Fruit fly (Drosophila melanogaster): ENCODE data around the gene BG642312.
A peak's percentile ranks its signal among the peaks of the same experiment; 100 is the strongest.

Gene BG642312

DNA sequence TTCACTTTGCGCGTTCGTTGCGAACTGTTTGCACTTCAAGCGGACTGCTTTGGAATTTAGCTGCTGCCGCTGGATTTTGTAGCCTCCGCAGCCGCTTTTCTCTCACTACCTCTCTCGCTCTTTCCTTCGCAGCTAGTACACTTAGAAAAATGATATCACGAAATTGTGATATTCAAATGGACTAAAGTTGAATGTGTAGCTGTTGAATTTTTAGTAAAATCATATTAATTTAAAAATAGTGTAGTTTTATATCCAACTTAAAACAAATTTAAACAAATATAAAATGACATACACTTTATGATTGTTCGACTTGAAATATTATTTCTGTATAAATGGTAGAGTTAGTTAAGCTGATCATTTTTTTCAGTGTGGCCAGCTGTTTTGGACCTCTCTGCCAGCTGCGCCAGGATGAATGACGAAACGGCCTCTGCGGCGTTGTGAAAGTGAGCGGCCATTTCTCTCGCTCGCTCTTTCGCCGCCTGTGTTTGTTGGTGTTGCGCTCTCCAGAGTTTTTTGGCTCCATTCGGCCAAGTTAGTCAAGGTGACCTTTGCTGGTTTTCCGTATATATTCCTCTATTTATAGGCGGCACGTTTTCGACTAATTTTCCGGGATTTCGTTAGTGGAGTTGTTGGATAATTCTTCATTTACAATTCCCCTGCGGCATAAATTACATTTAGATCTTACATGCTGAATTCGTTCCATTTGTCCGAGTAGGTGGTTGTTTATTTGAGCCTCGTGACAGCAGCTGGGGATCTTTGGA, 29.6 kb upstream of the BG642312 start, which contains the start of gene Ldh (continued):
- TF ChIP-seq ci (GFP tag; IDR thresholded peaks at IDR 0.05): peak; percentile 89
- peak; percentile 62 for TF ChIP-seq pnt (GFP tag; optimal IDR thresholded peaks at IDR 0.05)
- peak; percentile 95 for TF ChIP-seq Hand (GFP tag; optimal IDR thresholded peaks at IDR 0.05)
- no peak for TF ChIP-seq chinmo (GFP tag; IDR thresholded peaks at IDR 0.05; ENCODE audit: partially characterized antibody)
- TF ChIP-seq ind (GFP tag; optimal IDR thresholded peaks at IDR 0.05): peak; percentile 93
- peak; percentile 68 for TF ChIP-seq Hey (tag; optimal IDR thresholded peaks at IDR 0.05)
- peak; percentile 81 for TF ChIP-seq danr (GFP tag; IDR thresholded peaks at IDR 0.05)
- TF ChIP-seq Elba2 (GFP tag; optimal IDR thresholded peaks at IDR 0.05): peak; percentile 80
- peak; percentile 85 for TF ChIP-seq CG11456 (GFP tag; IDR thresholded peaks at IDR 0.05)
- TF ChIP-seq CG17359 (tag; optimal IDR thresholded peaks at IDR 0.05): peak; percentile 93
- TF ChIP-seq kay (GFP tag; optimal IDR thresholded peaks at IDR 0.05): peak; percentile 90
- no peak for TF ChIP-seq Dll (GFP tag; IDR thresholded peaks at IDR 0.05; ENCODE audit: partially characterized antibody)
- TF ChIP-seq abd-A (tag; optimal IDR thresholded peaks at IDR 0.05): peak; percentile 68
- TF ChIP-seq CG7786 (GFP tag; optimal IDR thresholded peaks at IDR 0.05): peak; percentile 72
- TF ChIP-seq Bgb (GFP tag; IDR thresholded peaks at IDR 0.05; ENCODE audit: partially characterized antibody): no peak
- no peak for TF ChIP-seq bbx (GFP tag; IDR thresholded peaks at IDR 0.05; ENCODE audit: partially characterized antibody)
- TF ChIP-seq CG11085 (GFP tag; IDR thresholded peaks at IDR 0.05): peak; percentile 75
- TF ChIP-seq CG3065 (GFP tag; optimal IDR thresholded peaks at IDR 0.05): peak; percentile 89
- TF ChIP-seq bigmax (GFP tag; optimal IDR thresholded peaks at IDR 0.05): no peak
- TF ChIP-seq CG10565 (GFP tag; optimal IDR thresholded peaks at IDR 0.05): peak; percentile 59
- peak; percentile 81 for TF ChIP-seq Pdp1 (GFP tag; optimal IDR thresholded peaks at IDR 0.05)
- peak; percentile 95 for TF ChIP-seq ATbp (GFP tag; optimal IDR thresholded peaks at IDR 0.05)
- peak; percentile 79 for TF ChIP-seq Kr (GFP tag; optimal IDR thresholded peaks at IDR 0.05)
- TF ChIP-seq gcm (GFP tag; optimal IDR thresholded peaks at IDR 0.05): peak; percentile 97
- no peak for TF ChIP-seq Dp (GFP tag; optimal IDR thresholded peaks at IDR 0.05)
- peak; percentile 87 for TF ChIP-seq CG6765 (GFP tag; optimal IDR thresholded peaks at IDR 0.05)
- TF ChIP-seq CG3847 (GFP tag; IDR thresholded peaks at IDR 0.05): peak; percentile 94
- peak; percentile 78 for TF ChIP-seq sens-2 (GFP tag; IDR thresholded peaks at IDR 0.05)
- peak; percentile 95 for TF ChIP-seq CG13296 (GFP tag; optimal IDR thresholded peaks at IDR 0.05)
- peak; percentile 85 for TF ChIP-seq Jarid2 (GFP tag; optimal IDR thresholded peaks at IDR 0.05)
- peak; percentile 95 for TF ChIP-seq CG11504 (tag; optimal IDR thresholded peaks at IDR 0.05)
- TF ChIP-seq BtbVII (GFP tag; optimal IDR thresholded peaks at IDR 0.05): peak; percentile 95
- peak; percentile 76 for TF ChIP-seq CG10274 (GFP tag; optimal IDR thresholded peaks at IDR 0.05)
- TF ChIP-seq fru (optimal IDR thresholded peaks at IDR 0.05): no peak
- TF ChIP-seq cg (GFP tag; optimal IDR thresholded peaks at IDR 0.05): no peak
- peak; percentile 97 for TF ChIP-seq grau (tag; optimal IDR thresholded peaks at IDR 0.05)
- peak; percentile 91 for TF ChIP-seq Dbx (GFP tag; IDR thresholded peaks at IDR 0.05)
- TF ChIP-seq CG12236 (GFP tag; optimal IDR thresholded peaks at IDR 0.05): peak; percentile 59
- TF ChIP-seq Deaf1 (tag; optimal IDR thresholded peaks at IDR 0.05): peak; percentile 81
- peak; percentile 88 for TF ChIP-seq sd (tag; optimal IDR thresholded peaks at IDR 0.05)
- peak; percentile 94 for TF ChIP-seq Abd-B (GFP tag; optimal IDR thresholded peaks at IDR 0.05)
- TF ChIP-seq CG43689 (GFP tag; IDR thresholded peaks at IDR 0.05): peak; percentile 74; the same call in 1 of the 2 replicates
- TF ChIP-seq CG13123 (GFP tag; optimal IDR thresholded peaks at IDR 0.05): peak; percentile 89
- TF ChIP-seq pita (GFP tag; optimal IDR thresholded peaks at IDR 0.05): no peak
- peak; percentile 87 for TF ChIP-seq CG10959 (GFP tag; IDR thresholded peaks at IDR 0.05)
- TF ChIP-seq CG34376 (GFP tag; optimal IDR thresholded peaks at IDR 0.05): peak; percentile 82
- peak; percentile 78 for TF ChIP-seq Vsx1 (GFP tag; optimal IDR thresholded peaks at IDR 0.05)
- peak; percentile 76 for TF ChIP-seq CG5953 (GFP tag; IDR thresholded peaks at IDR 0.05)
- TF ChIP-seq Taf1 (GFP tag; IDR thresholded peaks at IDR 0.05): peak; percentile 76
